Worm (Caenorhabditis elegans): ENCODE results near the gene asp-16.

The asp-16 gene

ce11 chrV:19047442-19047841 is 5.0 kb upstream of the asp-16 start:
- TF ChIP-seq mcd-1 (GFP tag; IDR thresholded peaks at IDR 0.05): 0 out of 2 replicates have a peak, but pooled peaks have one; percentile 11
- TF ChIP-seq zfh-2 (GFP tag; conservative IDR thresholded peaks at IDR 0.05): peak; percentile 73
- no peak for TF ChIP-seq lsl-1 (GFP tag; optimal IDR thresholded peaks at IDR 0.05)

ce11 chrV:19044753-19045152 is 2.3 kb upstream of the asp-16 start, which contains the start of gene asp-15:
TSS of gene asp-15 (minus strand) at chrV:19044853.
- TF ChIP-seq egl-44 (GFP tag; IDR thresholded peaks at IDR 0.05): no peak
- TF ChIP-seq F37B4.10 (GFP tag; IDR thresholded peaks at IDR 0.05): no peak
- TF ChIP-seq somi-1 (GFP tag; optimal IDR thresholded peaks at IDR 0.05): no peak
- no peak for TF ChIP-seq rec-8 (tag; optimal IDR thresholded peaks at IDR 0.05)
- TF ChIP-seq Y53G8AR.9 (GFP tag; conservative IDR thresholded peaks at IDR 0.05): no peak
- no peak for TF ChIP-seq aptf-2 (GFP tag; conservative IDR thresholded peaks at IDR 0.05)
- 0 out of 2 replicates have a peak, but pooled peaks have one; percentile 12 for TF ChIP-seq lin-26 (GFP tag; IDR thresholded peaks at IDR 0.05)
- TF ChIP-seq nhr-90 (tag; optimal IDR thresholded peaks at IDR 0.05): no peak

- TF ChIP-seq egrh-3 (GFP tag; IDR thresholded peaks at IDR 0.05) (no peak), hmg-20 (GFP tag; IDR thresholded peaks at IDR 0.05) (no peak)
Measured at ce11 chrV:19037222-19037621, 5.2 kb downstream of the asp-16 start, which contains the start of gene asp-17. TSS of gene asp-17 (minus strand) at chrV:19037322.

ce11 chrV:19036061-19036460 is 6.3 kb downstream of the asp-16 start:
- TF ChIP-seq aptf-3 (GFP tag; IDR thresholded peaks at IDR 0.05): no peak
- TF ChIP-seq lsy-27 (tag; optimal IDR thresholded peaks at IDR 0.05; ENCODE audit: borderline replicate concordance, insufficient read depth): no peak
- TF ChIP-seq nhr-27 (tag; optimal IDR thresholded peaks at IDR 0.05): no peak
- no peak for TF ChIP-seq B0035.1 (tag; optimal IDR thresholded peaks at IDR 0.05)
- no peak for TF ChIP-seq hmg-20 (GFP tag; IDR thresholded peaks at IDR 0.05)
- no peak for TF ChIP-seq C17E4.6 (GFP tag; IDR thresholded peaks at IDR 0.05)
- no peak for TF ChIP-seq unc-130 (GFP tag; optimal IDR thresholded peaks at IDR 0.05)
- no peak for TF ChIP-seq ZK185.1 (tag; optimal IDR thresholded peaks at IDR 0.05; ENCODE audit: poor library complexity, severe bottlenecking)
- TF ChIP-seq atf-7 (tag; optimal IDR thresholded peaks at IDR 0.05): no peak
- TF ChIP-seq dpl-1 (GFP tag; optimal IDR thresholded peaks at IDR 0.05): no peak
- no peak for TF ChIP-seq repo-1 (tag; optimal IDR thresholded peaks at IDR 0.05)
- TF ChIP-seq ama-1 (optimal IDR thresholded peaks at IDR 0.05): no peak
- no peak for TF ChIP-seq ama-1 (GFP tag; optimal IDR thresholded peaks at IDR 0.05)
- TF ChIP-seq ztf-25 (GFP tag; IDR thresholded peaks at IDR 0.05): no peak
- TF ChIP-seq hsf-1 (GFP tag; IDR thresholded peaks at IDR 0.05): no peak
- TF ChIP-seq egl-44 (GFP tag; IDR thresholded peaks at IDR 0.05): no peak
- TF ChIP-seq mes-4 (tag; optimal IDR thresholded peaks at IDR 0.05): no peak

- TF ChIP-seq gei-17 (GFP tag; optimal IDR thresholded peaks at IDR 0.05) (no peak), tlf-1 (GFP tag; optimal IDR thresholded peaks at IDR 0.05) (no peak), nfya-1 (tag; optimal IDR thresholded peaks at IDR 0.05; ENCODE audit: borderline replicate concordance, insufficient read depth) (no peak), rec-8 (tag; optimal IDR thresholded peaks at IDR 0.05) (no peak), sptf-2 (GFP tag; optimal IDR thresholded peaks at IDR 0.05) (no peak), hmg-20 (GFP tag; IDR thresholded peaks at IDR 0.05) (no peak), chd-7 (tag; optimal IDR thresholded peaks at IDR 0.05) (no peak), bed-1 (GFP tag; IDR thresholded peaks at IDR 0.05) (no peak)
Measured at ce11 chrV:19031456-19031855, 10.9 kb downstream of the asp-16 start, which contains the start of gene Y39B6A.27. TSS of gene Y39B6A.27 (plus strand) at chrV:19031756.
